Fruit fly (Drosophila melanogaster) whole organism, embryonic: Measurements from ENCODE around the gene PpV.

Experiments
- Atf-2 ChIP-seq: fragments of 200-800 bp; sonication (Bioruptor generic); optimal IDR thresholded peaks from 2 replicates; lab custom pipeline; 2016; ENCODE audit warnings: missing biosample characterization, missing genetic modification characterization
- Bteb2 ChIP-seq: fragments of 200-800 bp; sonication (Bioruptor generic); optimal IDR thresholded peaks from 2 replicates; lab custom pipeline; 2016; ENCODE audit warnings: missing biosample characterization, missing genetic modification characterization
- C15 ChIP-seq: fragments of 200-800 bp; sonication (Bioruptor generic); IDR thresholded peaks from 3 replicates; pipeline ENCODE4 v1.3.6; 2022; ENCODE audit warnings: missing biosample characterization, missing genetic modification characterization
- CG11247 ChIP-seq: fragments of 200-800 bp; sonication (Bioruptor generic); IDR thresholded peaks from 2 replicates; pipeline ENCODE4 v1.3.6; 2022; ENCODE audit warnings: missing biosample characterization, missing genetic modification characterization
- CG11723 ChIP-seq: fragments of 200-800 bp; sonication (Bioruptor generic); optimal IDR thresholded peaks from 2 replicates; lab custom pipeline; 2017; ENCODE audit warnings: missing biosample characterization, mild to moderate bottlenecking, missing genetic modification characterization
- CG12071 ChIP-seq: fragments of 200-800 bp; sonication (Bioruptor generic); optimal IDR thresholded peaks from 3 replicates; lab custom pipeline; 2018; ENCODE audit warnings: missing biosample characterization, mild to moderate bottlenecking, missing genetic modification characterization
- CG14965 ChIP-seq: fragments of 200-800 bp; sonication (Bioruptor generic); optimal IDR thresholded peaks from 2 replicates; lab custom pipeline; 2016; ENCODE audit warnings: missing biosample characterization, missing genetic modification characterization, borderline replicate concordance
- CG1529 ChIP-seq: fragments of 200-800 bp; sonication (Bioruptor generic); optimal IDR thresholded peaks from 3 replicates; lab custom pipeline; 2018; ENCODE audit warnings: missing biosample characterization, missing genetic modification characterization
- CG1603 ChIP-seq: fragments of 200-800 bp; sonication (Bioruptor generic); optimal IDR thresholded peaks from 2 replicates; lab custom pipeline; 2019; ENCODE audit warnings: missing biosample characterization, mild to moderate bottlenecking, missing genetic modification characterization, moderate library complexity
- CG16863 ChIP-seq: fragments of 200-800 bp; sonication (Bioruptor generic); optimal IDR thresholded peaks from 3 replicates; lab custom pipeline; 2016; ENCODE audit warnings: missing biosample characterization, missing genetic modification characterization
- CG17361 ChIP-seq: fragments of 200-800 bp; sonication (Bioruptor generic); IDR thresholded peaks from 3 replicates; pipeline ENCODE4 v1.3.6; 2022; ENCODE audit warnings: missing biosample characterization, missing genetic modification characterization
- CG17912 ChIP-seq: fragments of 200-800 bp; sonication (Bioruptor generic); optimal IDR thresholded peaks from 2 replicates; lab custom pipeline; 2018; ENCODE audit warnings: missing biosample characterization, mild to moderate bottlenecking, missing genetic modification characterization
- CG18262 ChIP-seq: fragments of 200-800 bp; optimal IDR thresholded peaks from 3 replicates; lab custom pipeline; 2019; ENCODE audit warnings: missing biosample characterization, mild to moderate bottlenecking, missing genetic modification characterization, moderate library complexity
- CG18619 ChIP-seq: fragments of 200-800 bp; sonication (Bioruptor generic); optimal IDR thresholded peaks from 3 replicates; lab custom pipeline; 2017; ENCODE audit warnings: missing biosample characterization, mild to moderate bottlenecking, missing genetic modification characterization
- CG32772 ChIP-seq: fragments of 200-800 bp; sonication (Bioruptor generic); IDR thresholded peaks from 2 replicates; pipeline ENCODE4 v1.3.6; 2022; ENCODE audit warnings: missing biosample characterization, missing genetic modification characterization
- CG3407 ChIP-seq: fragments of 200-800 bp; sonication (Bioruptor generic); optimal IDR thresholded peaks from 2 replicates; lab custom pipeline; 2018; ENCODE audit warnings: missing biosample characterization, mild to moderate bottlenecking, missing genetic modification characterization
- CG3847 ChIP-seq: fragments of 200-800 bp; sonication (Bioruptor generic); IDR thresholded peaks from 2 replicates; pipeline ENCODE4 v1.3.6; 2022; ENCODE audit warnings: missing biosample characterization, missing genetic modification characterization
- CG4424 ChIP-seq: fragments of 200-800 bp; sonication (Bioruptor generic); optimal IDR thresholded peaks from 3 replicates; lab custom pipeline; 2016; ENCODE audit warnings: missing biosample characterization, missing genetic modification characterization
- D19B ChIP-seq: fragments of 200-800 bp; sonication (Bioruptor generic); optimal IDR thresholded peaks from 2 replicates; lab custom pipeline; 2017; ENCODE audit warnings: missing biosample characterization, mild to moderate bottlenecking, missing genetic modification characterization
- Dll ChIP-seq: fragments of 200-800 bp; sonication (Bioruptor generic); IDR thresholded peaks from 4 replicates; pipeline ENCODE4 v1.3.6; 2022; ENCODE audit warnings: missing biosample characterization, missing genetic modification characterization; ENCODE audit not compliant: partially characterized antibody
- E2f1 ChIP-seq: fragments of 200-800 bp; sonication (Bioruptor generic); IDR thresholded peaks from 2 replicates; pipeline ENCODE4 v1.3.6; 2022; ENCODE audit warnings: missing biosample characterization, missing genetic modification characterization
- H2.0 ChIP-seq: fragments of 200-800 bp; sonication (Bioruptor generic); IDR thresholded peaks from 2 replicates; pipeline ENCODE4 v1.3.6; 2022; ENCODE audit warnings: missing biosample characterization, missing genetic modification characterization
- HHEX ChIP-seq: fragments of 200-800 bp; sonication (Bioruptor generic); optimal IDR thresholded peaks from 3 replicates; lab custom pipeline; 2017; ENCODE audit warnings: missing biosample characterization, mild to moderate bottlenecking, missing genetic modification characterization, missing genetic modification reagents
- HmgZ ChIP-seq: fragments of 200-800 bp; sonication (Bioruptor generic); optimal IDR thresholded peaks from 2 replicates; lab custom pipeline; 2018; ENCODE audit warnings: missing biosample characterization, mild to moderate bottlenecking, missing genetic modification characterization
- NC2α ChIP-seq: fragments of 200-800 bp; sonication (Bioruptor generic); optimal IDR thresholded peaks from 2 replicates; lab custom pipeline; 2016; ENCODE audit warnings: missing biosample characterization, missing genetic modification characterization
- Opbp ChIP-seq: fragments of 200-800 bp; sonication (Bioruptor generic); IDR thresholded peaks from 3 replicates; pipeline ENCODE4 v1.3.6; 2022; ENCODE audit warnings: missing biosample characterization, missing genetic modification characterization; ENCODE audit not compliant: partially characterized antibody
- Pdp1 ChIP-seq, 2 experiments: fragments of 200-800 bp; sonication (Bioruptor generic); optimal IDR thresholded peaks; 3 replicates each; lab custom pipeline; 2016; ENCODE audit warnings: missing biosample characterization in 2 of 2, missing genetic modification characterization in 2 of 2, mild to moderate bottlenecking in 1 of 2, moderate library complexity in 1 of 2
- amos ChIP-seq: fragments of 200-800 bp; sonication (Bioruptor generic); IDR thresholded peaks from 2 replicates; pipeline ENCODE4 v1.3.6; 2022; ENCODE audit warnings: missing biosample characterization, missing genetic modification characterization; ENCODE audit not compliant: partially characterized antibody
- bab2 ChIP-seq: fragments of 200-800 bp; sonication (Bioruptor generic); optimal IDR thresholded peaks from 2 replicates; lab custom pipeline; 2016; ENCODE audit warnings: missing biosample characterization, missing genetic modification characterization
- bowl ChIP-seq: fragments of 200-800 bp; sonication (Bioruptor generic); IDR thresholded peaks from 2 replicates; pipeline ENCODE4 v1.3.6; 2022; ENCODE audit warnings: missing biosample characterization, missing genetic modification characterization
- cas ChIP-seq: fragments of 200-800 bp; sonication (Bioruptor generic); IDR thresholded peaks from 2 replicates; pipeline ENCODE4 v1.3.6; 2022; ENCODE audit warnings: missing biosample characterization, missing genetic modification characterization
- esg ChIP-seq: fragments of 200-800 bp; sonication (Bioruptor generic); conservative IDR thresholded peaks from 2 replicates; pipeline ENCODE4 v1.3.6; 2022; ENCODE audit warnings: missing biosample characterization, missing genetic modification characterization
- fd64A ChIP-seq: fragments of 200-800 bp; sonication (Bioruptor generic); optimal IDR thresholded peaks from 3 replicates; lab custom pipeline; 2018; ENCODE audit warnings: missing biosample characterization, mild to moderate bottlenecking, missing genetic modification characterization
- fu2 ChIP-seq: fragments of 200-800 bp; sonication (Bioruptor generic); optimal IDR thresholded peaks from 2 replicates; lab custom pipeline; 2016; ENCODE audit warnings: missing biosample characterization, missing genetic modification characterization
- grau ChIP-seq: fragments of 200-800 bp; optimal IDR thresholded peaks from 3 replicates; lab custom pipeline; 2019; ENCODE audit warnings: missing biosample characterization, mild to moderate bottlenecking, missing genetic modification characterization, moderate library complexity
- her ChIP-seq: fragments of 200-800 bp; sonication (Bioruptor generic); optimal IDR thresholded peaks from 2 replicates; lab custom pipeline; 2016; ENCODE audit warnings: missing biosample characterization, missing genetic modification characterization
- kah ChIP-seq: fragments of 200-800 bp; sonication (Bioruptor generic); optimal IDR thresholded peaks from 2 replicates; lab custom pipeline; 2018; ENCODE audit warnings: missing biosample characterization, mild to moderate bottlenecking, missing genetic modification characterization
- ken ChIP-seq: fragments of 200-800 bp; sonication (Bioruptor generic); IDR thresholded peaks from 3 replicates; pipeline ENCODE4 v1.3.6; 2022; ENCODE audit warnings: missing biosample characterization, missing genetic modification characterization
- mirr ChIP-seq: fragments of 200-800 bp; sonication (Bioruptor generic); optimal IDR thresholded peaks from 3 replicates; lab custom pipeline; 2018; ENCODE audit warnings: missing biosample characterization, mild to moderate bottlenecking, missing genetic modification characterization
- nmo ChIP-seq: fragments of 200-800 bp; sonication (Bioruptor generic); optimal IDR thresholded peaks from 2 replicates; lab custom pipeline; 2018; ENCODE audit warnings: missing biosample characterization, mild to moderate bottlenecking, missing genetic modification characterization, moderate library complexity
- sd ChIP-seq: fragments of 200-800 bp; sonication (Bioruptor generic); optimal IDR thresholded peaks from 3 replicates; lab custom pipeline; 2018; ENCODE audit warnings: missing biosample characterization, mild to moderate bottlenecking, missing genetic modification characterization, moderate library complexity
- sens ChIP-seq: fragments of 200-800 bp; sonication (Bioruptor generic); peaks from one replicate; lab custom pipeline; 2016; ENCODE audit warnings: missing biosample characterization, missing genetic modification characterization
- sim ChIP-seq: fragments of 200-800 bp; sonication (Bioruptor generic); IDR thresholded peaks from 2 replicates; pipeline ENCODE4 v1.3.6; 2022; ENCODE audit warnings: missing biosample characterization, missing genetic modification characterization
- sna ChIP-seq: fragments of 200-800 bp; sonication (Bioruptor generic); IDR thresholded peaks from 2 replicates; pipeline ENCODE4 v1.3.6; 2022; ENCODE audit warnings: missing biosample characterization, missing genetic modification characterization; ENCODE audit not compliant: partially characterized antibody
- stc ChIP-seq: fragments of 200-800 bp; sonication (Bioruptor generic); IDR thresholded peaks from 2 replicates; pipeline ENCODE4 v1.3.6; 2022; ENCODE audit warnings: missing biosample characterization, missing genetic modification characterization
- toy ChIP-seq: fragments of 200-800 bp; sonication (Bioruptor generic); IDR thresholded peaks from 2 replicates; pipeline ENCODE4 v1.3.6; 2022; ENCODE audit warnings: missing biosample characterization, missing genetic modification characterization
- vnd ChIP-seq: fragments of 200-800 bp; sonication (Bioruptor generic); IDR thresholded peaks from 3 replicates; pipeline ENCODE4 v1.3.6; 2022; ENCODE audit warnings: missing biosample characterization, missing genetic modification characterization; ENCODE audit not compliant: partially characterized antibody
- zen ChIP-seq: fragments of 200-800 bp; sonication (Bioruptor generic); optimal IDR thresholded peaks from 3 replicates; lab custom pipeline; 2018; ENCODE audit warnings: missing biosample characterization, mild to moderate bottlenecking, missing genetic modification characterization, moderate library complexity
- zfh1 ChIP-seq: fragments of 200-800 bp; sonication (Bioruptor generic); IDR thresholded peaks from 3 replicates; pipeline ENCODE4 v1.3.6; 2022; ENCODE audit warnings: missing biosample characterization, missing genetic modification characterization

The PpV gene

dm6 chrX:6343786-6344537, 28.8 kb downstream of the PpV start (continued):
- TF ChIP-seq CG3847 (GFP tag; lab: Robert Waterston, UW), result 0 out of 2 replicates have a peak, but pooled peaks have one; percentile 38
- TF ChIP-seq bab2 (GFP tag; lab: Kevin White, UChicago), result peak; percentile 14
- TF ChIP-seq CG12071 (GFP tag; lab: Kevin White, UChicago), result no peak
- TF ChIP-seq ken (GFP tag; lab: Robert Waterston, UW), result peak; percentile 85
- TF ChIP-seq fd64A (GFP tag; lab: Kevin White, UChicago), result peak; percentile 55
- peak; percentile 3 for TF ChIP-seq HHEX
- TF ChIP-seq amos (GFP tag; lab: Robert Waterston, UW), result no peak
- peak; percentile 29; the same call in 1 of the 2 replicates for TF ChIP-seq sim (GFP tag; lab: Robert Waterston, UW)
- peak; percentile 91 for TF ChIP-seq sens
- TF ChIP-seq CG32772 (GFP tag; lab: Robert Waterston, UW), result peak; percentile 70
- peak; percentile 46 for TF ChIP-seq E2f1 (GFP tag; lab: Robert Waterston, UW)
- TF ChIP-seq CG11723 (GFP tag; lab: Kevin White, UChicago), result no peak
- TF ChIP-seq D19B, result no peak
- peak; percentile 31; the same call in 1 of the 2 replicates for TF ChIP-seq esg
- no peak for TF ChIP-seq grau (tag; lab: Kevin White, UChicago)
- no peak for TF ChIP-seq toy
- TF ChIP-seq CG14965 (GFP tag; lab: Kevin White, UChicago), result no peak
- no peak for TF ChIP-seq sd (tag; lab: Kevin White, UChicago)
- no peak for TF ChIP-seq cas (GFP tag; lab: Robert Waterston, UW)
- no peak for TF ChIP-seq CG17361
- TF ChIP-seq CG3407, result peak; percentile 51
- TF ChIP-seq Opbp (GFP tag; lab: Robert Waterston, UW), result no peak
- no peak for TF ChIP-seq CG18619
- TF ChIP-seq HmgZ (tag; lab: Kevin White, UChicago), result no peak
- TF ChIP-seq CG16863 (GFP tag; lab: Kevin White, UChicago), result peak; percentile 21
- TF ChIP-seq CG18262 (tag; lab: Kevin White, UChicago), result peak; percentile 18
- no peak for TF ChIP-seq zen (tag; lab: Kevin White, UChicago)
- TF ChIP-seq CG4424 (GFP tag; lab: Kevin White, UChicago), result peak; percentile 9
- TF ChIP-seq zfh1, result peak; percentile 75; the same call in 2 of the 3 replicates
- peak; percentile 2 for TF ChIP-seq Atf-2
- peak; percentile 3 for TF ChIP-seq kah
- peak; percentile 76 for TF ChIP-seq stc (GFP tag; lab: Robert Waterston, UW)
- peak; percentile 26 for TF ChIP-seq NC2α (GFP tag; lab: Kevin White, UChicago)
- TF ChIP-seq bowl (GFP tag; lab: Robert Waterston, UW), result peak; percentile 58; the same call in 1 of the 2 replicates
- TF ChIP-seq CG1529 (GFP tag; lab: Kevin White, UChicago), result peak; percentile 15
- TF ChIP-seq her, result no peak
- peak in 1 of 2 experiments; percentile 0 for TF ChIP-seq Pdp1 (GFP tag; optimal IDR thresholded peaks at IDR 0.05; lab: Kevin White, UChicago)
- no peak for TF ChIP-seq vnd (GFP tag; lab: Robert Waterston, UW)
- no peak for TF ChIP-seq CG17912 (GFP tag; lab: Kevin White, UChicago)
- no peak for TF ChIP-seq Dll
- peak; percentile 5 for TF ChIP-seq nmo (GFP tag; lab: Kevin White, UChicago)
- no peak for TF ChIP-seq mirr (GFP tag; lab: Kevin White, UChicago)
- TF ChIP-seq sna (GFP tag; lab: Robert Waterston, UW), result 0 out of 2 replicates have a peak, but pooled peaks have one; percentile 23
- TF ChIP-seq C15 (GFP tag; lab: Robert Waterston, UW), result no peak
- no peak for TF ChIP-seq Bteb2 (GFP tag; lab: Kevin White, UChicago)
- TF ChIP-seq H2.0 (GFP tag; lab: Robert Waterston, UW), result peak; percentile 56; the same call in 1 of the 2 replicates
- no peak for TF ChIP-seq fu2 (GFP tag; lab: Kevin White, UChicago)
- peak; percentile 19 for TF ChIP-seq CG1603 (tag; lab: Kevin White, UChicago)
- TF ChIP-seq CG11247 (GFP tag; lab: Robert Waterston, UW), result no peak
